Comparison of ENCODE assay signal across 1 fruit fly cellular context in the genomic region with DNA sequence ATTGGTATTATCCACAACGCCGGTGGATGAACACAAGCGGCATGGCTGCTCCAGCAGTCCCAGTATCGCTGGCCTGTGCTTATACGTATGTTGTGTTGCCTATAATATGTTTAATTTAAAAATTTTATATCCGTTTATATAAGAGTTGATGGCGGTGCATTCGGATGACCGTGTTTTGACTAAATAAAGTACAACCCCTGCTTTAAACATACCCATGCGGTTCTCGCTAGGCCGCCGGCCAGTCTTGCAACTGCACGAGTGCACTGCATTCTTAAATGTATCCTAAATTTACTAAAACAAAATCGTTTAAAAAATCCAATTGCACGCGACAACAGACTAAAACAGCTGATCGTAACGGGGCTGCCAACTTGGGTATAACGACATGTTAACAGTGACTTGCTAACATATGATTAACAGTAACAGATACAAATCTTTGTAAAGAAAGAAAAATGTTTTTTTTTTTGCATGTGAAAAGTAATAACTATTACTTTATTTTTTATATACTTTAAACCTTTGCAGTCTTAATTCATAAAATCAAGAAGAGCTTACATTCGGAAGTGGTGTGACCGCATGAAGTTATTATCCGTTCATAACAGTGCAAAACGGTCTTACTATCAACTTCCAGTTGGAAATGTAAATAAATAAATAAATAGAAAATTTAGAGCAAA.
TF ChIP-seq lines count a peak whose summit lies in the region.

A gene (minus strand): TSS at position 356 of the 668 bp plus-strand sequence.
A gene (plus strand): TSS at position 594 of the 668 bp plus-strand sequence.

TF ChIP-seq in whole organism, embryonic, 481 proteins besides CTCF, POLR2A, EP300 and RAD21 (continued from another document):
- no peak for TF ChIP-seq cwo (GFP tag; optimal IDR thresholded peaks at IDR 0.05; lab: Kevin White, UChicago)
- TF ChIP-seq Elba2 (GFP tag; optimal IDR thresholded peaks at IDR 0.05; lab: Kevin White, UChicago), result peak; percentile 42
- TF ChIP-seq bbx (GFP tag; IDR thresholded peaks at IDR 0.05; lab: Robert Waterston, UW; ENCODE audit: partially characterized antibody), result peak; percentile 68
- peak; percentile 56 for TF ChIP-seq CG17359 (tag; optimal IDR thresholded peaks at IDR 0.05; lab: Kevin White, UChicago)
- TF ChIP-seq Pdp1 (GFP tag; optimal IDR thresholded peaks at IDR 0.05; lab: Kevin White, UChicago), result peak in 1 of 2 experiments; percentile 79
- 0 out of 3 replicates have a peak, but pooled peaks have one; percentile 19 for TF ChIP-seq CG34224 (GFP tag; IDR thresholded peaks at IDR 0.05; lab: Robert Waterston, UW; ENCODE audit: partially characterized antibody)
- TF ChIP-seq CG2116 (GFP tag; optimal IDR thresholded peaks at IDR 0.05; lab: Kevin White, UChicago), result peak; percentile 19
- TF ChIP-seq HLH4C (GFP tag; IDR thresholded peaks at IDR 0.05; lab: Robert Waterston, UW; ENCODE audit: partially characterized antibody), result no peak
- TF ChIP-seq onecut (GFP tag; IDR thresholded peaks at IDR 0.05; lab: Robert Waterston, UW), result no peak
